Fruit fly (Drosophila melanogaster) whole organism, embryonic: Measurements from ENCODE around the gene Rtnl1.

Source experiments
- Aef1 ChIP-seq: fragments of 200-800 bp; sonication (Bioruptor generic); IDR thresholded peaks from 3 replicates; pipeline ENCODE4 v1.3.6; 2022; ENCODE audit warnings: missing biosample characterization, missing genetic modification characterization
- Awh ChIP-seq: fragments of 200-800 bp; sonication (Bioruptor generic); IDR thresholded peaks from 2 replicates; pipeline ENCODE4, ENCODE4 v1.3.6; 2022; ENCODE audit warnings: missing biosample characterization, missing genetic modification characterization
- CG1024 ChIP-seq: fragments of 200-800 bp; sonication (Bioruptor generic); IDR thresholded peaks from 2 replicates; pipeline ENCODE4 v1.3.6; 2022; ENCODE audit warnings: missing biosample characterization, missing genetic modification characterization
- CG10366 ChIP-seq: fragments of 200-800 bp; sonication (Bioruptor generic); IDR thresholded peaks from 2 replicates; pipeline ENCODE4 v1.3.6; 2022; ENCODE audit warnings: missing biosample characterization, missing genetic modification characterization
- CG10543 ChIP-seq: fragments of 200-800 bp; sonication (Bioruptor generic); optimal IDR thresholded peaks from 3 replicates; lab custom pipeline; 2017; ENCODE audit warnings: missing biosample characterization, mild to moderate bottlenecking, missing genetic modification characterization, moderate library complexity
- CG11504 ChIP-seq: fragments of 200-800 bp; sonication (Bioruptor generic); optimal IDR thresholded peaks from 3 replicates; lab custom pipeline; 2019; ENCODE audit warnings: missing biosample characterization, mild to moderate bottlenecking, missing genetic modification characterization, moderate library complexity
- CG12071 ChIP-seq: fragments of 200-800 bp; sonication (Bioruptor generic); optimal IDR thresholded peaks from 3 replicates; lab custom pipeline; 2018; ENCODE audit warnings: missing biosample characterization, mild to moderate bottlenecking, missing genetic modification characterization
- CG1233 ChIP-seq: fragments of 200-800 bp; sonication (Bioruptor generic); optimal IDR thresholded peaks from 4 replicates; lab custom pipeline; 2018; ENCODE audit warnings: missing biosample characterization, mild to moderate bottlenecking, missing genetic modification characterization
- CG14860 ChIP-seq: fragments of 200-800 bp; sonication (Bioruptor generic); IDR thresholded peaks from 3 replicates; pipeline ENCODE4 v1.3.6; 2022; ENCODE audit warnings: missing biosample characterization, missing genetic modification characterization; ENCODE audit not compliant: partially characterized antibody
- CG15601 ChIP-seq: fragments of 200-800 bp; sonication (Bioruptor generic); optimal IDR thresholded peaks from 3 replicates; lab custom pipeline; 2019; ENCODE audit warnings: missing biosample characterization, mild to moderate bottlenecking, missing genetic modification characterization, moderate library complexity
- CG17829 ChIP-seq: fragments of 200-800 bp; optimal IDR thresholded peaks from 2 replicates; lab custom pipeline; 2019; ENCODE audit warnings: missing biosample characterization, mild to moderate bottlenecking, missing genetic modification characterization, moderate library complexity
- CG18011 ChIP-seq: fragments of 200-800 bp; sonication (Bioruptor generic); optimal IDR thresholded peaks from 2 replicates; lab custom pipeline; 2017; ENCODE audit warnings: missing biosample characterization, missing genetic modification characterization, mild to moderate bottlenecking, moderate library complexity, missing genotype
- CG18262 ChIP-seq: fragments of 200-800 bp; optimal IDR thresholded peaks from 3 replicates; lab custom pipeline; 2019; ENCODE audit warnings: missing biosample characterization, mild to moderate bottlenecking, missing genetic modification characterization, moderate library complexity
- CG18764 ChIP-seq: fragments of 200-800 bp; sonication (Bioruptor generic); optimal IDR thresholded peaks from 3 replicates; lab custom pipeline; 2016; ENCODE audit warnings: missing biosample characterization, missing genetic modification characterization
- CG31365 ChIP-seq: fragments of 200-800 bp; sonication (Bioruptor generic); optimal IDR thresholded peaks from 2 replicates; lab custom pipeline; 2018; ENCODE audit warnings: missing biosample characterization, mild to moderate bottlenecking, missing genetic modification characterization
- CG31388 ChIP-seq: fragments of 200-800 bp; sonication (Bioruptor generic); optimal IDR thresholded peaks from 2 replicates; lab custom pipeline; 2016; ENCODE audit warnings: missing biosample characterization, missing genetic modification characterization
- CG4328 ChIP-seq: fragments of 200-800 bp; sonication (Bioruptor generic); optimal IDR thresholded peaks from 3 replicates; lab custom pipeline; 2017; ENCODE audit warnings: missing biosample characterization, missing genetic modification reagents, missing genetic modification characterization
- CG4360 ChIP-seq: fragments of 200-800 bp; sonication (Bioruptor generic); IDR thresholded peaks from 2 replicates; pipeline ENCODE4 v1.3.6; 2022; ENCODE audit warnings: missing biosample characterization, missing genetic modification characterization
- CG6175 ChIP-seq: fragments of 200-800 bp; sonication (Bioruptor generic); IDR thresholded peaks from 3 replicates; pipeline ENCODE4 v1.3.6; 2022; ENCODE audit warnings: missing biosample characterization, missing genetic modification characterization
- CG8290 ChIP-seq, 3 experiments: fragments of 200-800 bp; sonication (Bioruptor generic); optimal IDR thresholded peaks; 2 replicates each; lab custom pipeline; 2016 to 2019; ENCODE audit warnings: missing biosample characterization in 3 of 3, missing genetic modification characterization in 3 of 3, mild to moderate bottlenecking in 2 of 3, moderate library complexity in 1 of 3
- D19A ChIP-seq: fragments of 200-800 bp; optimal IDR thresholded peaks from 3 replicates; lab custom pipeline; 2019; ENCODE audit warnings: missing biosample characterization, mild to moderate bottlenecking, missing genetic modification characterization, moderate library complexity
- Dek ChIP-seq: fragments of 200-800 bp; sonication (Bioruptor generic); optimal IDR thresholded peaks from 3 replicates; lab custom pipeline; 2019; ENCODE audit warnings: missing biosample characterization, mild to moderate bottlenecking, missing genetic modification characterization, moderate library complexity
- Dfd ChIP-seq, 2 experiments: fragments of >200 bp; optimal IDR thresholded peaks; 2 replicates each; lab custom pipeline; 2017; ENCODE audit warnings: missing biosample characterization in 2 of 2, missing genetic modification characterization in 2 of 2
- Dip2 ChIP-seq: fragments of 200-800 bp; sonication (Bioruptor generic); IDR thresholded peaks from 2 replicates; pipeline ENCODE4 v1.3.6; 2022; ENCODE audit warnings: missing biosample characterization, missing genetic modification characterization
- Dref ChIP-seq: fragments of 200-800 bp; sonication (Bioruptor generic); IDR thresholded peaks from 2 replicates; pipeline ENCODE4 v1.3.6; 2022; ENCODE audit warnings: missing biosample characterization, missing genetic modification characterization
- Hr39 ChIP-seq: fragments of >200 bp; optimal IDR thresholded peaks from 2 replicates; lab custom pipeline; 2017
- Jarid2 ChIP-seq: fragments of 200-800 bp; sonication (Bioruptor generic); optimal IDR thresholded peaks from 3 replicates; lab custom pipeline; 2017; ENCODE audit warnings: mild to moderate bottlenecking, missing biosample characterization, missing genetic modification reagents, missing genetic modification characterization
- Ravus ChIP-seq: fragments of 200-800 bp; sonication (Bioruptor generic); IDR thresholded peaks from 2 replicates; pipeline ENCODE4 v1.3.6; 2022; ENCODE audit warnings: missing biosample characterization, missing genetic modification characterization
- Side ChIP-seq: fragments of 200-800 bp; sonication (Bioruptor generic); optimal IDR thresholded peaks from 2 replicates; lab custom pipeline; 2016; ENCODE audit warnings: missing biosample characterization, missing genetic modification characterization
- Xbp1 ChIP-seq: fragments of 200-800 bp; sonication (Bioruptor generic); optimal IDR thresholded peaks from 3 replicates; lab custom pipeline; 2016; ENCODE audit warnings: missing biosample characterization, mild to moderate bottlenecking, missing genetic modification characterization
- aop ChIP-seq: fragments of 200-800 bp; sonication (Bioruptor generic); IDR thresholded peaks from 2 replicates; pipeline ENCODE4 v1.3.6; 2022; ENCODE audit warnings: missing biosample characterization, missing genetic modification characterization
- br ChIP-seq: fragments of >200 bp; optimal IDR thresholded peaks from 2 replicates; lab custom pipeline; 2017
- cg ChIP-seq: fragments of 200-800 bp; sonication (Bioruptor generic); optimal IDR thresholded peaks from 3 replicates; lab custom pipeline; 2019; ENCODE audit warnings: missing biosample characterization, mild to moderate bottlenecking, missing genetic modification characterization, moderate library complexity
- dmrt99B ChIP-seq: fragments of 200-800 bp; sonication (Bioruptor generic); optimal IDR thresholded peaks from 2 replicates; lab custom pipeline; 2018; ENCODE audit warnings: missing biosample characterization, mild to moderate bottlenecking, missing genetic modification characterization, moderate library complexity
- esg ChIP-seq: fragments of 200-800 bp; sonication (Bioruptor generic); conservative IDR thresholded peaks from 2 replicates; pipeline ENCODE4 v1.3.6; 2022; ENCODE audit warnings: missing biosample characterization, missing genetic modification characterization
- eve ChIP-seq, 2 experiments: fragments of >200 bp; optimal IDR thresholded peaks; 2 replicates each; lab custom pipeline; 2017; ENCODE audit warnings: missing biosample characterization in 2 of 2, missing genetic modification characterization in 2 of 2
- fd3F ChIP-seq: fragments of 200-800 bp; sonication (Bioruptor generic); optimal IDR thresholded peaks from 2 replicates; lab custom pipeline; 2018; ENCODE audit warnings: missing biosample characterization, mild to moderate bottlenecking, missing genetic modification characterization, moderate library complexity
- gfzf ChIP-seq: fragments of 200-800 bp; sonication (Bioruptor generic); optimal IDR thresholded peaks from 2 replicates; lab custom pipeline; 2016; ENCODE audit warnings: missing biosample characterization, mild to moderate bottlenecking, missing genetic modification characterization, moderate library complexity
- grn ChIP-seq: fragments of 200-800 bp; sonication (Bioruptor generic); optimal IDR thresholded peaks from 3 replicates; lab custom pipeline; 2017; ENCODE audit warnings: missing biosample characterization, missing genetic modification characterization
- ind ChIP-seq: fragments of 200-800 bp; sonication (Bioruptor generic); optimal IDR thresholded peaks from 3 replicates; lab custom pipeline; 2016; ENCODE audit warnings: missing biosample characterization, missing genetic modification characterization
- jing ChIP-seq: fragments of 200-800 bp; sonication (Bioruptor generic); optimal IDR thresholded peaks from 2 replicates; lab custom pipeline; 2018; ENCODE audit warnings: missing biosample characterization, mild to moderate bottlenecking, missing genetic modification characterization
- nau ChIP-seq: fragments of 200-800 bp; sonication (Bioruptor generic); optimal IDR thresholded peaks from 3 replicates; lab custom pipeline; 2017; ENCODE audit warnings: missing biosample characterization, mild to moderate bottlenecking, missing genetic modification characterization, missing genetic modification reagents
- prd ChIP-seq, 3 experiments: fragments of >200 bp in 2 of 3; fragments of 200-800 bp in 1 of 3; sonication (Bioruptor generic) in 1 of 3; optimal IDR thresholded peaks in 2 of 3; IDR thresholded peaks in 1 of 3; 2 replicates in 2 of 3; 3 replicates in 1 of 3; pipeline versions ENCODE4 v1.3.6 to Lab custom; 2017 to 2022; ENCODE audit warnings: missing biosample characterization in 1 of 3, missing genetic modification characterization in 1 of 3
- run ChIP-seq: fragments of 200-800 bp; sonication (Bioruptor generic); optimal IDR thresholded peaks from 3 replicates; lab custom pipeline; 2018; ENCODE audit warnings: missing biosample characterization, mild to moderate bottlenecking, missing genetic modification characterization
- schlank ChIP-seq: fragments of 200-800 bp; sonication (Bioruptor generic); optimal IDR thresholded peaks from 2 replicates; lab custom pipeline; 2018; ENCODE audit warnings: missing biosample characterization, mild to moderate bottlenecking, missing genetic modification characterization
- sens ChIP-seq: fragments of 200-800 bp; sonication (Bioruptor generic); peaks from one replicate; lab custom pipeline; 2016; ENCODE audit warnings: missing biosample characterization, missing genetic modification characterization
- slp2 ChIP-seq: fragments of 200-800 bp; sonication (Bioruptor generic); optimal IDR thresholded peaks from 2 replicates; lab custom pipeline; 2016; ENCODE audit warnings: missing biosample characterization, missing genetic modification characterization
- unpg ChIP-seq: fragments of 200-800 bp; sonication (Bioruptor generic); optimal IDR thresholded peaks from 3 replicates; lab custom pipeline; 2018; ENCODE audit warnings: missing biosample characterization, mild to moderate bottlenecking, missing genetic modification characterization, moderate library complexity
- usp ChIP-seq: fragments of >200 bp; optimal IDR thresholded peaks from 2 replicates; lab custom pipeline; 2017; ENCODE audit warnings: missing biosample characterization, missing genetic modification characterization
- vfl ChIP-seq: fragments of 200-800 bp; sonication (Bioruptor generic); optimal IDR thresholded peaks from 2 replicates; lab custom pipeline; 2016; ENCODE audit warnings: missing biosample characterization, missing genetic modification characterization

Rtnl1 gene

dm6 chr2L:5000919-5001581, 8.5 kb downstream of the Rtnl1 start (continued):
- TF ChIP-seq CG8290 (GFP tag; optimal IDR thresholded peaks at IDR 0.05; lab: Kevin White, UChicago) (peak; percentile 89), CG8290 (tag; optimal IDR thresholded peaks at IDR 0.05; lab: Kevin White, UChicago) (peak; percentile 2 to 81), run (tag; lab: Kevin White, UChicago) (no peak), Aef1 (peak; percentile 28), Dfd (GFP tag; optimal IDR thresholded peaks at IDR 0.05; lab: Kevin White, UChicago) (peak in 1 of 2 experiments; percentile 98), CG11504 (tag; lab: Kevin White, UChicago) (no peak), prd (optimal IDR thresholded peaks at IDR 0.05; lab: Kevin White, UChicago) (no peak), prd (GFP tag; IDR thresholded peaks at IDR 0.05; lab: Robert Waterston, UW) (peak; percentile 74), sens (GFP tag; lab: Kevin White, UChicago) (peak; percentile 11), unpg (GFP tag; lab: Kevin White, UChicago) (no peak), CG1024 (GFP tag; lab: Robert Waterston, UW) (0 out of 2 replicates have a peak, but pooled peaks have one; percentile 11), dmrt99B (no peak), schlank (tag; lab: Kevin White, UChicago) (no peak), grn (no peak), CG10543 (GFP tag; lab: Kevin White, UChicago) (peak; percentile 64), Xbp1 (GFP tag; lab: Kevin White, UChicago) (no peak), cg (no peak), fd3F (GFP tag; lab: Kevin White, UChicago) (no peak), CG17829 (tag; lab: Kevin White, UChicago) (no peak), Ravus (GFP tag; lab: Robert Waterston, UW) (no peak; the same call in 1 of the 2 replicates), CG1233 (GFP tag; lab: Kevin White, UChicago) (no peak), CG31388 (no peak), Hr39 (lab: Kevin White, UChicago) (no peak), CG18011 (no peak), jing (GFP tag; lab: Kevin White, UChicago) (no peak), Dref (GFP tag; lab: Robert Waterston, UW) (peak; percentile 31; the same call in 1 of the 2 replicates), eve (GFP tag; optimal IDR thresholded peaks at IDR 0.05; lab: Kevin White, UChicago) (peak in 1 of 2 experiments; percentile 44), Side (no peak), gfzf (GFP tag; lab: Kevin White, UChicago) (no peak), esg (GFP tag; lab: Robert Waterston, UW) (peak; percentile 41; the same call in 1 of the 2 replicates), CG4328 (GFP tag; lab: Kevin White, UChicago) (no peak), D19A (tag; lab: Kevin White, UChicago) (no peak), br (lab: Kevin White, UChicago) (no peak), CG4360 (GFP tag; lab: Robert Waterston, UW) (0 out of 2 replicates have a peak, but pooled peaks have one; percentile 20), Dip2 (GFP tag; lab: Robert Waterston, UW) (no peak), Jarid2 (no peak), CG18262 (tag; lab: Kevin White, UChicago) (no peak), vfl (GFP tag; lab: Kevin White, UChicago) (no peak), Dek (no peak), CG18764 (GFP tag; lab: Kevin White, UChicago) (no peak), CG31365 (tag; lab: Kevin White, UChicago) (peak; percentile 100), slp2 (no peak), usp (GFP tag; lab: Kevin White, UChicago) (no peak), nau (no peak), CG15601 (tag; lab: Kevin White, UChicago) (no peak), CG12071 (GFP tag; lab: Kevin White, UChicago) (no peak), CG10366 (GFP tag; lab: Robert Waterston, UW) (peak; percentile 34), aop (0 out of 2 replicates have a peak, but pooled peaks have one; percentile 43), CG6175 (no peak; the same call in 2 of the 3 replicates), CG14860 (GFP tag; lab: Robert Waterston, UW) (no peak), ind (GFP tag; lab: Kevin White, UChicago) (no peak), Awh (GFP tag; lab: Robert Waterston, UW) (peak; percentile 8; the same call in 1 of the 2 replicates)
